Worm (Caenorhabditis elegans): ENCODE results near the gene F09E5.12.

F09E5.12 gene

DNA sequence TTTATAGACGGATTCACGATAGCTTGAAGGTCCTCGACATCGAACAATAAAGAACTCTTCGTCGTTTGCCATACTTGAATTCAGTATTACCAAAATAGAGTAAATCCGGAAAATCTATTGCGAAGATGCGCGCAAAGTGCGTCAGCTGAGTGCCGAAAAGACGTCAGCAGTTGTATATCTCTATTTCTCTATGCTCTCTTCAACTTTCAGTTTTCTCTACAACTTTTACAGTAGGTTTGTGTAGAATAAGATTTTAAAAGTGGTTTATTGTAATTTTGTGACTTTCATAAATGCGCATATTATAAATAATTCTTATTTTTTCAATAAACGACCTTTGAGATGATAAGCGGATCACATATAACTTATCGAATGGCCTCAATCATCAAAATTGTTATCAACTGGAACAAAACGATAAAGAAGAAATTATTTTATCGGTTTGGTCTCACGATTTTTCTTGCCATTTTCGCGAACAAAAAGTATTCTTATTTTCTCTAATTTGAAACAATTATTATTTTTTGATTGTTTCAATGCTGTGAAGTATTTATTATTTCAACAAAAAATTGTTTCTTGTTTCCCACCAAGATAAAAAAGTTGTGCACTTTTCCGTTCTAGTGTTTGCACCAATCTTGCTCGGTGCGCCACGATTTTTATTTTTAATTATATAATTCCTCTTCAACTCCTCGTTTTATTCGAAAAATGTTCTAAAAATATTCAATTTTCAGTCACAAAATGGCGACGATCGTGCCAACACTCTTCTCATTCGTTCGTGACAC, 2.9 kb upstream of the F09E5.12 start, which contains the start of the genes agt-2 and F09E5.3 (continued):
- no peak for TF ChIP-seq zip-11 (GFP tag; IDR thresholded peaks at IDR 0.05)
- TF ChIP-seq snpc-4 (tag; optimal IDR thresholded peaks at IDR 0.05), result no peak
- TF ChIP-seq nhr-41 (GFP tag; IDR thresholded peaks at IDR 0.05), result no peak
- TF ChIP-seq nhr-102 (tag; optimal IDR thresholded peaks at IDR 0.05), result peak; percentile 79
- no peak for TF ChIP-seq php-3 (GFP tag; IDR thresholded peaks at IDR 0.05)
- peak; percentile 89 for TF ChIP-seq rbr-2 (tag; optimal IDR thresholded peaks at IDR 0.05)
- TF ChIP-seq ceh-28 (tag; optimal IDR thresholded peaks at IDR 0.05), result no peak
- no peak for TF ChIP-seq snpc-1.2 (GFP tag; IDR thresholded peaks at IDR 0.05)
- peak; percentile 73; the same call in 1 of the 2 replicates for TF ChIP-seq hmg-1.1 (GFP tag; IDR thresholded peaks at IDR 0.05)
- peak; percentile 32 for TF ChIP-seq ces-1 (GFP tag; optimal IDR thresholded peaks at IDR 0.05)
- TF ChIP-seq T26A8.4 (GFP tag; IDR thresholded peaks at IDR 0.05), result peak; percentile 90
- TF ChIP-seq cey-2 (tag; optimal IDR thresholded peaks at IDR 0.05; ENCODE audit: borderline replicate concordance, insufficient read depth), result no peak
- TF ChIP-seq nhr-237 (tag; optimal IDR thresholded peaks at IDR 0.05), result no peak
- TF ChIP-seq zip-2 (tag; optimal IDR thresholded peaks at IDR 0.05), result peak; percentile 48
- no peak for TF ChIP-seq lin-15B (tag; optimal IDR thresholded peaks at IDR 0.05)
- peak; percentile 47 for TF ChIP-seq ztf-7 (tag; optimal IDR thresholded peaks at IDR 0.05)
- TF ChIP-seq set-16 (GFP tag; IDR thresholded peaks at IDR 0.05), result no peak

DNA sequence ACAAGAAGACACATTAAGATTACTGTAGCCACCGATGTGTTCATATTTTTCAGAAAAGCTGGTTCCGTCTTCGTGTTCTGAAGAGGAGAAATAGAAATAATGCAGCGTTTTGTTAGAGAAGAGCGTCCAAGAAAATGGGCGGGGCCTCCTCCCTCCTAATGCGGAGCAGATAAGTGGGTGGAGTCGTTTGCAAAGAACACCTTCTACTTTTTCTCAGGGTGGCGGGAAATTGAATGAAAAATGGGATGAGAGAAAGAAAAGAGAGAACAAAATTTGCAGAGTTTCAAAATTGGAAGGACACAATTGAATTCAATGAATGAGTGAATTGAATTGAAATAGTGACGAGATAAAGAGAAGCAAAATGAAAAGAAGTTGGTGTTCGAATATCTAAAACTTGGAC, 4.9 kb downstream of the F09E5.12 start, which contains the start of gene F09E5.16:
Gene F09E5.16 (minus strand): TSS at position 101 of the 400 bp plus-strand sequence.
- no peak for TF ChIP-seq nhr-77 (tag; optimal IDR thresholded peaks at IDR 0.05)
- TF ChIP-seq snpc-4 (tag; optimal IDR thresholded peaks at IDR 0.05), result no peak
- no peak for TF ChIP-seq php-3 (GFP tag; IDR thresholded peaks at IDR 0.05)
- TF ChIP-seq lin-29 (GFP tag; IDR thresholded peaks at IDR 0.05), result no peak
- no peak for TF ChIP-seq gei-8 (GFP tag; optimal IDR thresholded peaks at IDR 0.05)
- TF ChIP-seq tra-1 (GFP tag; IDR thresholded peaks at IDR 0.05), result no peak
- no peak for TF ChIP-seq nhr-42 (GFP tag; IDR thresholded peaks at IDR 0.05)
- TF ChIP-seq hlh-11 (tag; optimal IDR thresholded peaks at IDR 0.05), result no peak
- no peak for TF ChIP-seq daf-19 (GFP tag; conservative IDR thresholded peaks at IDR 0.05)
- TF ChIP-seq ZK337.2 (GFP tag; IDR thresholded peaks at IDR 0.05), result no peak

DNA sequence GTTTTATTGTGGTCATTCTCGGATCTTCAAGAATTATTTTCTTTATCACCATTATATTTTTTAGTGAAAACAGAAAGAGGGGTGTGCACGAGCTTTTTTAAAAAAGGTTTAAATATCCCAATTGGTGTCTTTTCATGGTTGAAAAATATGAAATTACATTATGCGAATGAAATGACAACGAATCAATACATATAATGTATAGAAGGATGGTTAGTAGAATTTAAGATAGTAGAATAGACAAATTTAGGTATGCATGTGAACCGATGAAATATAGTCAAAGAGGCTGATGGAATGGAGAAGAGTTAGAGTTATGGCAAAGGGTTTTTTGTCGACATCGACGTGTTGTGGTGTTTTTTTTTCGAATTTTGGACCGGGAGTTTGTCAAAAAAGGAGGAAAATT, 6.0 kb downstream of the F09E5.12 start:
- no peak for TF ChIP-seq pqm-1 (tag; optimal IDR thresholded peaks at IDR 0.05)
- TF ChIP-seq Y48G9A.11 (GFP tag; IDR thresholded peaks at IDR 0.05), result no peak
- peak in 1 of 2 experiments; percentile 90 for TF ChIP-seq unc-62 (GFP tag; optimal IDR thresholded peaks at IDR 0.05 in 1 of 2)
- no peak for TF ChIP-seq unc-62 (tag; optimal IDR thresholded peaks at IDR 0.05)
- TF ChIP-seq cey-2 (tag; optimal IDR thresholded peaks at IDR 0.05; ENCODE audit: borderline replicate concordance, insufficient read depth), result no peak
- no peak for TF ChIP-seq daf-16 (GFP tag; optimal IDR thresholded peaks at IDR 0.05)
- no peak for TF ChIP-seq daf-16 (tag; optimal IDR thresholded peaks at IDR 0.05)
- no peak for TF ChIP-seq lin-39 (tag; optimal IDR thresholded peaks at IDR 0.05)
- TF ChIP-seq nhr-111 (GFP tag; optimal IDR thresholded peaks at IDR 0.05), result no peak
- no peak for TF ChIP-seq ZK337.2 (GFP tag; IDR thresholded peaks at IDR 0.05)
- TF ChIP-seq aha-1 (tag), result peak; percentile 22

DNA sequence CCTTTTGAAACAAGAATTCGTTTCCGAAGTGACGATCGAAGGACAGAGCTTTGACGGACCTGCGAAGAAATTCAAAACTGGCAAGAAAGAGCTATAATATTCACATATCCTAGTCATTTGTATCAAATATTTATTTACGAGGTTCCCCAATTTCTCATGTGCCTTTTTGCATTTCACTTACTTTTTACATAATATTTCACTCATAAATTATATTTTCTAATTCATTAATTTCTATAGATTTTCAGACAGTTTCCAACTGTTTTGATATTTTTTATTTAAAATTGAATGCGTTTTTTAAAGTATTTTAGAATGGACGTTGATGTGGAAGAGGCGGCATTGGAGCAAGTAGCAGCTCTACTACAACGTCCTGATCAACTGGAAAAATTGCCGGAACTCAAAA, 11.3 kb downstream of the F09E5.12 start, which contains the start of gene sec-6:
Gene sec-6 (plus strand): TSS at position 301 of the 400 bp plus-strand sequence.
- TF ChIP-seq jun-1 (tag; optimal IDR thresholded peaks at IDR 0.05) (no peak), unc-130 (GFP tag; optimal IDR thresholded peaks at IDR 0.05) (no peak), madf-5 (GFP tag; IDR thresholded peaks at IDR 0.05) (no peak), egl-43 (GFP tag; IDR thresholded peaks at IDR 0.05) (no peak), hlh-11 (tag; optimal IDR thresholded peaks at IDR 0.05) (no peak), Y105C5A.15 (GFP tag; IDR thresholded peaks at IDR 0.05) (no peak), hlh-30 (tag; optimal IDR thresholded peaks at IDR 0.05; ENCODE audit: insufficient read depth) (no peak), mxl-3 (GFP tag; optimal IDR thresholded peaks at IDR 0.05) (no peak), daf-8 (GFP tag; IDR thresholded peaks at IDR 0.05) (no peak), dmd-6 (GFP tag; IDR thresholded peaks at IDR 0.05) (no peak), snpc-4 (tag; optimal IDR thresholded peaks at IDR 0.05) (no peak), ama-1 (optimal IDR thresholded peaks at IDR 0.05) (no peak), cey-2 (tag; optimal IDR thresholded peaks at IDR 0.05; ENCODE audit: borderline replicate concordance, insufficient read depth) (no peak)
